Fruit fly (Drosophila melanogaster): ENCODE results near the gene CG1737.
A peak's percentile ranks its signal among the peaks of the same experiment; 100 is the strongest.

CG1737 gene

dm6 chrX:11338047-11338747 is 12.2 kb upstream of the CG1737 start (continued):
- TF ChIP-seq Nf-YC (tag; optimal IDR thresholded peaks at IDR 0.05) (no peak), NC2β (GFP tag; optimal IDR thresholded peaks at IDR 0.05) (peak; percentile 60), ap (GFP tag; IDR thresholded peaks at IDR 0.05) (no peak), CG11398 (GFP tag; optimal IDR thresholded peaks at IDR 0.05) (peak; percentile 50), CG15601 (tag; optimal IDR thresholded peaks at IDR 0.05) (peak; percentile 68), scrt (GFP tag; optimal IDR thresholded peaks at IDR 0.05) (no peak), Trl (optimal IDR thresholded peaks at IDR 0.05) (no peak), Trl (GFP tag; optimal IDR thresholded peaks at IDR 0.05) (peak; percentile 71), Sox100B (GFP tag; optimal IDR thresholded peaks at IDR 0.05) (peak; percentile 39), CG4854 (GFP tag; optimal IDR thresholded peaks at IDR 0.05) (peak; percentile 59), Dip3 (GFP tag; optimal IDR thresholded peaks at IDR 0.05) (peak; percentile 8), Neu2 (GFP tag; optimal IDR thresholded peaks at IDR 0.05; ENCODE audit: borderline replicate concordance) (no peak), bsh (GFP tag; optimal IDR thresholded peaks at IDR 0.05) (peak in 1 of 2 experiments; percentile 77), CG32772 (GFP tag; IDR thresholded peaks at IDR 0.05) (peak; percentile 23; the same call in 1 of the 2 replicates), hb (GFP tag; IDR thresholded peaks at IDR 0.05; ENCODE audit: partially characterized antibody) (no peak), fd3F (GFP tag; optimal IDR thresholded peaks at IDR 0.05) (peak; percentile 55), knrl (GFP tag; IDR thresholded peaks at IDR 0.05; ENCODE audit: partially characterized antibody) (no peak), Hr39 (optimal IDR thresholded peaks at IDR 0.05) (no peak), CG10462 (GFP tag; optimal IDR thresholded peaks at IDR 0.05) (peak; percentile 50), CG4730 (GFP tag; IDR thresholded peaks at IDR 0.05) (no peak), CG30403 (GFP tag; optimal IDR thresholded peaks at IDR 0.05) (peak; percentile 87), CG14965 (GFP tag; optimal IDR thresholded peaks at IDR 0.05; ENCODE audit: borderline replicate concordance) (no peak), HLH4C (GFP tag; IDR thresholded peaks at IDR 0.05; ENCODE audit: partially characterized antibody) (no peak), fd64A (GFP tag; optimal IDR thresholded peaks at IDR 0.05) (no peak), Jarid2 (GFP tag; optimal IDR thresholded peaks at IDR 0.05) (no peak), CG18011 (GFP tag; optimal IDR thresholded peaks at IDR 0.05) (no peak), ind (GFP tag; optimal IDR thresholded peaks at IDR 0.05) (peak; percentile 68), pb (GFP tag; optimal IDR thresholded peaks at IDR 0.05) (peak; percentile 46), CG4404 (GFP tag; IDR thresholded peaks at IDR 0.05) (0 out of 2 replicates have a peak, but pooled peaks have one; percentile 20), bab2 (GFP tag; optimal IDR thresholded peaks at IDR 0.05) (peak; percentile 65), Dfd (GFP tag; optimal IDR thresholded peaks at IDR 0.05) (no peak), chinmo (GFP tag; IDR thresholded peaks at IDR 0.05; ENCODE audit: partially characterized antibody) (peak; percentile 78; the same call in 2 of the 4 replicates), Dref (GFP tag; IDR thresholded peaks at IDR 0.05) (no peak), slou (GFP tag; optimal IDR thresholded peaks at IDR 0.05) (peak; percentile 26), zen (tag; optimal IDR thresholded peaks at IDR 0.05) (peak; percentile 4), D19B (GFP tag; optimal IDR thresholded peaks at IDR 0.05) (no peak), zfh1 (GFP tag; IDR thresholded peaks at IDR 0.05) (peak; percentile 14; the same call in 1 of the 3 replicates), al (GFP tag; IDR thresholded peaks at IDR 0.05) (no peak; the same call in 1 of the 2 replicates), D (optimal IDR thresholded peaks at IDR 0.05) (no peak), D (GFP tag; optimal IDR thresholded peaks at IDR 0.05) (peak; percentile 63), ato (GFP tag; IDR thresholded peaks at IDR 0.05; ENCODE audit: partially characterized antibody) (no peak), CG4820 (GFP tag; optimal IDR thresholded peaks at IDR 0.05) (peak; percentile 77), CG13424 (tag; optimal IDR thresholded peaks at IDR 0.05) (peak; percentile 83), CG4328 (GFP tag; optimal IDR thresholded peaks at IDR 0.05) (peak; percentile 65), CG9932 (GFP tag; IDR thresholded peaks at IDR 0.05) (no peak), fru (optimal IDR thresholded peaks at IDR 0.05) (no peak), wdn (GFP tag; IDR thresholded peaks at IDR 0.05) (no peak), CG31388 (GFP tag; optimal IDR thresholded peaks at IDR 0.05) (no peak), ems (GFP tag; optimal IDR thresholded peaks at IDR 0.05) (peak; percentile 52), CG5953 (GFP tag; IDR thresholded peaks at IDR 0.05) (no peak), CG9797 (GFP tag; optimal IDR thresholded peaks at IDR 0.05) (no peak)
